Worm (Caenorhabditis elegans): ENCODE results near the gene hpo-7.
"Not testable (repeated sequence)": the region's sequence is repeated elsewhere in the genome, so short reads cannot be mapped to it uniquely, and the experiment has no call there.

DNA sequence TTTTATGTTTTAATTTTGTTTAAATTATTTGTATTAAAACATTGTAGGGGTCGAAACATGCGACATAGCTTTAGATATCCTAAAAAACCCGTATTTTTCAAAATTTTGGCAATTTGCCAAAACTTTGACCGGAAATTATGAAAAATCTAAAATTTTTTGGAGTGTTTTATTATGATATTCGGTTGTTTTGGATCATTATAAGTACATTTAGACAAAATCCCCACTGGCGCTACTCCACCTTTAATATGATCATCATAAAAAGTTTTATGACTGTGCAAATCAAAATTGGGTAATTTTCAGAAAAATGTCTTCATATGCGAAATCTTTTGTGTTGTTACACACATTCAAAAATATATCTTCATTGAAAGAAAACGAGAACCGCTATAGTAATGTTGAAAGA, 18.2 kb upstream of the hpo-7 start, which contains the start of gene math-18:
- not testable (repeated sequence) for TF ChIP-seq ztf-11, ztf-4, lin-39, mdl-1 (tag; optimal IDR thresholded peaks at IDR 0.05)
